Worm (Caenorhabditis elegans) whole organism, midembryonic: ENCODE measurements around the gene sra-3.

Experiments used
- T22C8.4 ChIP-seq: fragments of 200-800 bp; sonication (Bioruptor generic); IDR thresholded peaks from 2 replicates; pipeline ENCODE4 v1.3.6; 2022; ENCODE audit warnings: missing genetic modification characterization, missing compliant biosample characterization
- cog-1 ChIP-seq: sonication (generic microtip); optimal IDR thresholded peaks from 2 replicates; lab custom pipeline; 2016; ENCODE audit warnings: missing genetic modification characterization, missing compliant biosample characterization
- flt-1 ChIP-seq: fragments of 200-800 bp; sonication (Bioruptor generic); IDR thresholded peaks from 2 replicates; pipeline ENCODE4 v1.3.6; 2022; ENCODE audit warnings: missing genetic modification characterization, missing compliant biosample characterization
- klf-2 ChIP-seq: fragments of 200-800 bp; sonication (Bioruptor generic); conservative IDR thresholded peaks from 2 replicates; pipeline ENCODE4 v1.3.6; 2022; ENCODE audit warnings: missing genetic modification reagents, missing genetic modification characterization, missing compliant biosample characterization
- med-1 ChIP-seq: sonication (generic microtip); optimal IDR thresholded peaks from 2 replicates; lab custom pipeline; 2017; ENCODE audit warnings: missing genetic modification characterization, mild to moderate bottlenecking, missing compliant biosample characterization, antibody characterized with exemption, missing genetic modification reagents; ENCODE audit not compliant: insufficient read depth
- ref-1 ChIP-seq: fragments of 200-800 bp; sonication (Bioruptor generic); conservative IDR thresholded peaks from 2 replicates; pipeline ENCODE4 v1.3.6; 2022; ENCODE audit warnings: missing genetic modification reagents, missing genetic modification characterization, missing compliant biosample characterization
- tab-1 ChIP-seq: fragments of 200-800 bp; sonication (Bioruptor generic); IDR thresholded peaks from 2 replicates; pipeline ENCODE4 v1.3.6; 2022; ENCODE audit warnings: missing genetic modification characterization, missing compliant biosample characterization
- ztf-23 ChIP-seq: fragments of 200-800 bp; sonication (Bioruptor generic); IDR thresholded peaks from 2 replicates; pipeline ENCODE4 v1.3.6; 2022; ENCODE audit warnings: missing genetic modification reagents, missing genetic modification characterization, missing compliant biosample characterization
- ztf-29 ChIP-seq: fragments of 200-800 bp; sonication (Bioruptor generic); IDR thresholded peaks from 2 replicates; pipeline ENCODE4 v1.3.6; 2022; ENCODE audit warnings: missing genetic modification reagents, missing genetic modification characterization, missing compliant biosample characterization

sra-3 gene

ce11 chrII:9560895-9561294 lies 20.3 kb upstream of the sra-3 start:
- TF ChIP-seq cog-1 (tag; lab: Kevin White, UChicago), result no peak
- TF ChIP-seq T22C8.4 (GFP tag; lab: Robert Waterston, UW), result no peak
- TF ChIP-seq tab-1 (GFP tag; lab: Robert Waterston, UW), result no peak
- TF ChIP-seq flt-1, result no peak
- TF ChIP-seq ztf-29 (GFP tag; lab: Robert Waterston, UW), result no peak
- TF ChIP-seq ref-1 (GFP tag; lab: Robert Waterston, UW), result no peak
- TF ChIP-seq klf-2, result no peak
- TF ChIP-seq ztf-23 (GFP tag; lab: Robert Waterston, UW), result no peak
- TF ChIP-seq med-1 (GFP tag; lab: Kevin White, UChicago), result no peak

- no peak for TF ChIP-seq cog-1 (tag; lab: Kevin White, UChicago)
- TF ChIP-seq flt-1, result no peak
- TF ChIP-seq med-1 (GFP tag; lab: Kevin White, UChicago), result no peak
- TF ChIP-seq ref-1 (GFP tag; lab: Robert Waterston, UW), result no peak
- no peak for TF ChIP-seq T22C8.4 (GFP tag; lab: Robert Waterston, UW)
- TF ChIP-seq ztf-29 (GFP tag; lab: Robert Waterston, UW), result no peak
- TF ChIP-seq klf-2, result no peak
- no peak for TF ChIP-seq ztf-23 (GFP tag; lab: Robert Waterston, UW)
- no peak for TF ChIP-seq tab-1 (GFP tag; lab: Robert Waterston, UW)
Measured at ce11 chrII:9559929-9560328, 19.3 kb upstream of the sra-3 start, which contains the start of gene F35H8.4. Gene F35H8.4, minus strand, starts transcription at chrII:9560029.

ce11 chrII:9558906-9559305 lies 18.3 kb upstream of the sra-3 start:
- TF ChIP-seq flt-1 (no peak), ref-1 (GFP tag; lab: Robert Waterston, UW) (no peak), ztf-29 (GFP tag; lab: Robert Waterston, UW) (no peak)

ce11 chrII:9557437-9558150 lies 17.0 kb upstream of the sra-3 start, which contains the start of gene zfp-2:
Gene zfp-2, plus strand, starts transcription at chrII:9557650.
- no peak for TF ChIP-seq ref-1 (GFP tag; lab: Robert Waterston, UW)
- no peak for TF ChIP-seq tab-1 (GFP tag; lab: Robert Waterston, UW)
- no peak for TF ChIP-seq T22C8.4 (GFP tag; lab: Robert Waterston, UW)
- TF ChIP-seq ztf-23 (GFP tag; lab: Robert Waterston, UW), result no peak
- TF ChIP-seq med-1 (GFP tag; lab: Kevin White, UChicago), result no peak
- no peak for TF ChIP-seq klf-2
- no peak for TF ChIP-seq cog-1 (tag; lab: Kevin White, UChicago)
- TF ChIP-seq ztf-29 (GFP tag; lab: Robert Waterston, UW), result no peak
- TF ChIP-seq flt-1, result no peak

ce11 chrII:9556582-9556981 lies 16.0 kb upstream of the sra-3 start:
- no peak for TF ChIP-seq cog-1 (tag; lab: Kevin White, UChicago)
- TF ChIP-seq ztf-23 (GFP tag; lab: Robert Waterston, UW), result no peak
- no peak for TF ChIP-seq flt-1
- TF ChIP-seq tab-1 (GFP tag; lab: Robert Waterston, UW), result no peak
- TF ChIP-seq klf-2, result no peak
- no peak for TF ChIP-seq ref-1 (GFP tag; lab: Robert Waterston, UW)
- TF ChIP-seq T22C8.4 (GFP tag; lab: Robert Waterston, UW), result no peak
- no peak for TF ChIP-seq ztf-29 (GFP tag; lab: Robert Waterston, UW)
- no peak for TF ChIP-seq med-1 (GFP tag; lab: Kevin White, UChicago)

ce11 chrII:9554925-9555553 lies 14.4 kb upstream of the sra-3 start, which contains the start of gene F35H8.2:
Gene F35H8.2, plus strand, starts transcription at chrII:9555503.
- TF ChIP-seq ztf-23 (GFP tag; lab: Robert Waterston, UW), result no peak
- TF ChIP-seq tab-1 (GFP tag; lab: Robert Waterston, UW), result no peak

- TF ChIP-seq tab-1 (GFP tag; lab: Robert Waterston, UW) (no peak), T22C8.4 (GFP tag; lab: Robert Waterston, UW) (no peak), klf-2 (no peak), ztf-29 (GFP tag; lab: Robert Waterston, UW) (no peak), ref-1 (GFP tag; lab: Robert Waterston, UW) (no peak), flt-1 (no peak), med-1 (GFP tag; lab: Kevin White, UChicago) (no peak), cog-1 (tag; lab: Kevin White, UChicago) (no peak), ztf-23 (GFP tag; lab: Robert Waterston, UW) (no peak)
Measured at ce11 chrII:9553179-9553578, 12.6 kb upstream of the sra-3 start, which contains the start of gene F35H8.1. Gene F35H8.1, minus strand, starts transcription at chrII:9553279.

ce11 chrII:9551536-9551935 lies 10.9 kb upstream of the sra-3 start, which contains the start of gene F35H8.12:
Gene F35H8.12, plus strand, starts transcription at chrII:9551836.
- TF ChIP-seq ztf-23 (GFP tag; lab: Robert Waterston, UW), result no peak
- TF ChIP-seq med-1 (GFP tag; lab: Kevin White, UChicago), result no peak

ce11 chrII:9550718-9551117 lies 10.1 kb upstream of the sra-3 start, which contains the start of gene sra-6:
Gene sra-6, minus strand, starts transcription at chrII:9550818.
- no peak for TF ChIP-seq T22C8.4 (GFP tag; lab: Robert Waterston, UW)
- no peak for TF ChIP-seq tab-1 (GFP tag; lab: Robert Waterston, UW)
- no peak for TF ChIP-seq ref-1 (GFP tag; lab: Robert Waterston, UW)
- no peak for TF ChIP-seq klf-2
- TF ChIP-seq ztf-23 (GFP tag; lab: Robert Waterston, UW), result no peak
- TF ChIP-seq flt-1, result no peak
- no peak for TF ChIP-seq med-1 (GFP tag; lab: Kevin White, UChicago)
- TF ChIP-seq ztf-29 (GFP tag; lab: Robert Waterston, UW), result no peak
- no peak for TF ChIP-seq cog-1 (tag; lab: Kevin White, UChicago)
